Worm (Caenorhabditis elegans) whole organism, L1 larva: ENCODE data around the gene gldi-3.
A peak's percentile ranks its signal among the peaks of the same experiment; 100 is the strongest.

ENCODE experiments used
- C16A3.4 ChIP-seq: fragments of 150-350 bp; optimal IDR thresholded peaks from 2 replicates; lab custom pipeline; 2014; ENCODE audit warnings: missing biosample characterization, missing genetic modification characterization
- F16B12.6 ChIP-seq: fragments of 150-350 bp; optimal IDR thresholded peaks from 2 replicates; lab custom pipeline; 2014; ENCODE audit warnings: missing biosample characterization, missing genetic modification characterization
- Y116A8C.19 ChIP-seq: sonication (generic microtip); optimal IDR thresholded peaks from 2 replicates; lab custom pipeline; 2016; ENCODE audit warnings: missing compliant biosample characterization, missing genetic modification characterization, borderline replicate concordance
- blmp-1 ChIP-seq: fragments of 150-350 bp; optimal IDR thresholded peaks from 2 replicates; lab custom pipeline; 2014; ENCODE audit warnings: missing biosample characterization, missing genetic modification characterization
- ceh-63 ChIP-seq: fragments of 200-800 bp; sonication (Bioruptor generic); optimal IDR thresholded peaks from 2 replicates; lab custom pipeline; 2018; ENCODE audit warnings: mild to moderate bottlenecking, missing genetic modification characterization, missing compliant biosample characterization
- ceh-82 ChIP-seq, 3 experiments: fragments of 150-350 bp in 1 of 3; sonication (generic microtip) in 2 of 3; optimal IDR thresholded peaks; 2 replicates each; lab custom pipeline; 2014 to 2017; ENCODE audit warnings: missing biosample characterization in 3 of 3, missing genetic modification characterization in 3 of 3
- dsc-1 ChIP-seq: sonication (generic microtip); optimal IDR thresholded peaks from 2 replicates; lab custom pipeline; 2016; ENCODE audit warnings: mild to moderate bottlenecking, missing genetic modification characterization, missing compliant biosample characterization
- efl-1 ChIP-seq, 4 experiments: fragments of 150-350 bp; optimal IDR thresholded peaks in 3 of 4; peaks in 1 of 4; 1 replicate in 1 of 4; 2 replicates in 3 of 4; lab custom pipeline; 2014; ENCODE audit warnings: missing biosample characterization in 2 of 4, missing genetic modification characterization in 2 of 4, missing genetic modification reagents in 2 of 4
- fkh-8 ChIP-seq: sonication (generic microtip); optimal IDR thresholded peaks from 2 replicates; lab custom pipeline; 2016; ENCODE audit warnings: mild to moderate bottlenecking, missing genetic modification characterization, missing compliant biosample characterization
- grh-1 ChIP-seq: fragments of 200-800 bp; sonication (Bioruptor generic); IDR thresholded peaks from 2 replicates; pipeline ENCODE4 v1.3.6; 2022; ENCODE audit warnings: missing genetic modification reagents, missing genetic modification characterization, missing compliant biosample characterization
- hlh-17 ChIP-seq: fragments of 200-800 bp; sonication (Bioruptor generic); optimal IDR thresholded peaks from 2 replicates; lab custom pipeline; 2018; ENCODE audit warnings: missing genetic modification characterization, mild to moderate bottlenecking, missing compliant biosample characterization, moderate library complexity, borderline replicate concordance
- hpl-2 ChIP-seq: fragments of 150-350 bp; optimal IDR thresholded peaks from 2 replicates; lab custom pipeline; 2014; ENCODE audit warnings: missing biosample characterization, missing genetic modification reagents, missing genetic modification characterization
- jun-1 ChIP-seq: fragments of 150-350 bp; optimal IDR thresholded peaks from 2 replicates; lab custom pipeline; 2014; ENCODE audit warnings: missing biosample characterization, missing genetic modification reagents, missing genetic modification characterization
- lin-15B ChIP-seq: fragments of 150-350 bp; sonication (generic microtip); optimal IDR thresholded peaks from 3 replicates; lab custom pipeline; 2014; ENCODE audit warnings: missing biosample characterization, missing genetic modification characterization
- lin-39 ChIP-seq: fragments of 150-350 bp; optimal IDR thresholded peaks from 2 replicates; lab custom pipeline; 2014; ENCODE audit warnings: missing biosample characterization, missing genetic modification reagents, missing genetic modification characterization
- lir-3 ChIP-seq: sonication (generic microtip); optimal IDR thresholded peaks from 2 replicates; lab custom pipeline; 2016; ENCODE audit warnings: mild to moderate bottlenecking, missing genetic modification characterization, moderate library complexity, missing compliant biosample characterization; ENCODE audit not compliant: poor library complexity
- mab-9 ChIP-seq: fragments of 200-800 bp; sonication (Bioruptor generic); IDR thresholded peaks from 2 replicates; pipeline ENCODE4 v1.3.6; 2022; ENCODE audit warnings: missing genetic modification reagents, missing genetic modification characterization, missing compliant biosample characterization
- mef-2 ChIP-seq: fragments of 150-350 bp; optimal IDR thresholded peaks from 2 replicates; lab custom pipeline; 2014; ENCODE audit warnings: missing biosample characterization, missing genetic modification characterization
- nhr-19 ChIP-seq: fragments of 200-800 bp; sonication (Bioruptor generic); conservative IDR thresholded peaks from 2 replicates; pipeline ENCODE4 v1.3.6; 2022; ENCODE audit warnings: missing genetic modification characterization, missing compliant biosample characterization
- nhr-47 ChIP-seq: sonication (generic microtip); optimal IDR thresholded peaks from 2 replicates; lab custom pipeline; 2016; ENCODE audit warnings: mild to moderate bottlenecking, missing genetic modification characterization, moderate library complexity, missing compliant biosample characterization
- nhr-85 ChIP-seq: sonication (generic microtip); peaks from one replicate; lab custom pipeline; 2016; ENCODE audit warnings: missing genetic modification characterization, inconsistent platforms, missing compliant biosample characterization
- pqm-1 ChIP-seq: sonication (generic microtip); optimal IDR thresholded peaks from 3 replicates; lab custom pipeline; 2017; ENCODE audit warnings: missing biosample characterization, missing genetic modification characterization
- snu-23 ChIP-seq: sonication (generic microtip); optimal IDR thresholded peaks from 2 replicates; lab custom pipeline; 2016; ENCODE audit warnings: missing genetic modification characterization, missing compliant biosample characterization
- sup-37 ChIP-seq: fragments of 200-800 bp; sonication (Bioruptor generic); optimal IDR thresholded peaks from 2 replicates; lab custom pipeline; 2018; ENCODE audit warnings: mild to moderate bottlenecking, missing genetic modification characterization, missing compliant biosample characterization
- unc-30 ChIP-seq: sonication (generic microtip); optimal IDR thresholded peaks from 2 replicates; lab custom pipeline; 2017; ENCODE audit warnings: missing biosample characterization, missing genetic modification characterization
- unc-86 ChIP-seq: sonication (generic microtip); optimal IDR thresholded peaks from 2 replicates; lab custom pipeline; 2016; ENCODE audit warnings: missing genetic modification characterization, missing compliant biosample characterization
- unc-98 ChIP-seq: fragments of 200-800 bp; sonication (Bioruptor generic); IDR thresholded peaks from 2 replicates; pipeline ENCODE4 v1.3.6; 2022; ENCODE audit warnings: missing genetic modification characterization, missing compliant biosample characterization
- vab-15 ChIP-seq: sonication (generic microtip); optimal IDR thresholded peaks from 2 replicates; lab custom pipeline; 2017; ENCODE audit warnings: missing genotype, mild to moderate bottlenecking, missing genetic modification characterization, missing compliant biosample characterization
- ztf-4 ChIP-seq: fragments of 150-350 bp; optimal IDR thresholded peaks from 2 replicates; lab custom pipeline; 2014; ENCODE audit warnings: missing biosample characterization, missing genetic modification characterization

The gldi-3 gene

DNA sequence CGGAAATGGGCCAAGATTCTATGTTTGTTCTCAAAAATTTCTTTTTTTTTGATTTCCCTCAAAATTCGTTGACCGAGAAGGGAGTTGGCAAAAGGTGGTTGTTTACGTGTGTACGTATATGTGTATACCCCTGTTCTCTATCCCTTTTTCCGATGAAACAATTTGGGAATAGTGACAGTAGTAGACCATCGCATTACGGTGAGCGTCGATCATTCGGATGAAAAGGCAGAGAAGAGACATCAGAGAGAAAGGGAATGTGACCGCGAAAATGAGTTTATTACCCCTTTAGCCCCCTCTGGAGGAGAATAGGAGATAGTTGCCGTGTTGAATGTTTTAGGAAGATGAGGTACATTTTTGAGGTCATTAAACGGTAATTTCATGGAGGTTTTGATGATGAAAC, 19.9 kb downstream of the gldi-3 start (continued):
- TF ChIP-seq lir-3 (tag; lab: Kevin White, UChicago): no peak

ce11 chrII:9258566-9258965, 21.3 kb downstream of the gldi-3 start:
- TF ChIP-seq unc-86: no peak
- TF ChIP-seq F16B12.6 (tag; lab: Kevin White, UChicago): no peak
- no peak for TF ChIP-seq Y116A8C.19 (tag; lab: Kevin White, UChicago)
- no peak for TF ChIP-seq lir-3 (tag; lab: Kevin White, UChicago)
- no peak for TF ChIP-seq nhr-47 (tag; lab: Kevin White, UChicago)
- TF ChIP-seq vab-15 (tag; lab: Kevin White, UChicago): no peak
- peak; percentile 46 for TF ChIP-seq nhr-85
- TF ChIP-seq pqm-1 (tag; lab: Kevin White, UChicago): no peak

DNA sequence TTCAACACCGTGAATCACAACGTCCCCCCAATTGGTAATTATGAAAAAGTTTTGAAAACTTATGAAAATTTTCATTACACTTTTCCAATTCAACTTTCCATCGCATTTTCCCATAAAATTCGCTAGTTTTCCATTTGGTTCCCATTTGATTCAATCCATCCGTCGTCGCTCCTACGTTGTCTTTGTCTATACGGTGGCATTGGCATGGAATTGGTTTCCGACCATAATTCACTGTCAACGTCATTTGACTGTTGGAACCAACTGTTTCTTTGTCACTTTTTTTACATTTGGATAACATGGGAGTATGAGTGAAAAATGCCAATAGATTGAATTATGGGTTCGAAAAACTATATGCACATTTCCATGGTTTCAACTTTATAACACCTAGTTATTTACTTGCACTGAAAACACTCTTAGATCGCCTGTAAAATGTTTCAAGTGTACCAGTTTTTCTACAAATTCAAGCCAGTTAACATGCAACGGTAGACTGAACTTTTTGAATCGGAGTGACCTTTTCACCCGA, 21.8 kb downstream of the gldi-3 start:
- TF ChIP-seq nhr-19 (GFP tag; lab: Robert Waterston, UW) (no peak), dsc-1 (peak; percentile 45), efl-1 (optimal IDR thresholded peaks at IDR 0.05; lab: Kevin White, UChicago) (no peak), efl-1 (GFP tag; optimal IDR thresholded peaks at IDR 0.05 in 1 of 2; lab: Kevin White, UChicago) (peak in 1 of 2 experiments; percentile 33), blmp-1 (tag; lab: Kevin White, UChicago) (peak; percentile 41), ceh-63 (GFP tag; lab: Kevin White, UChicago) (no peak), grh-1 (GFP tag; lab: Robert Waterston, UW) (no peak)

- no peak for TF ChIP-seq hpl-2 (GFP tag; lab: Kevin White, UChicago)
- no peak for TF ChIP-seq unc-30 (tag; lab: Kevin White, UChicago)
- TF ChIP-seq lin-15B (tag; lab: Kevin White, UChicago): no peak
- no peak for TF ChIP-seq lin-39
- TF ChIP-seq jun-1 (tag; lab: Kevin White, UChicago): no peak
- TF ChIP-seq ztf-4 (tag; lab: Kevin White, UChicago): no peak
- no peak for TF ChIP-seq C16A3.4 (tag; lab: Kevin White, UChicago)
Measured at ce11 chrII:9254187-9254586, 25.7 kb downstream of the gldi-3 start, which contains the start of gene nlp-82. Gene nlp-82, minus strand, starts transcription at chrII:9254287.

- TF ChIP-seq nhr-85 (peak; percentile 81), blmp-1 (tag; lab: Kevin White, UChicago) (peak; percentile 77), snu-23 (GFP tag; lab: Kevin White, UChicago) (no peak), fkh-8 (no peak), ceh-82 (tag; optimal IDR thresholded peaks at IDR 0.05; lab: Kevin White, UChicago) (no peak), hlh-17 (GFP tag; lab: Kevin White, UChicago) (no peak)
Measured at ce11 chrII:9251529-9251928, 28.4 kb downstream of the gldi-3 start.

- no peak for TF ChIP-seq mab-9 (GFP tag; lab: Robert Waterston, UW)
- TF ChIP-seq sup-37: no peak
- no peak for TF ChIP-seq unc-98 (GFP tag; lab: Robert Waterston, UW)
Measured at ce11 chrII:9250422-9250821, 29.5 kb downstream of the gldi-3 start, which contains the start of gene T26C5.4. Gene T26C5.4, minus strand, starts transcription at chrII:9250522.

DNA sequence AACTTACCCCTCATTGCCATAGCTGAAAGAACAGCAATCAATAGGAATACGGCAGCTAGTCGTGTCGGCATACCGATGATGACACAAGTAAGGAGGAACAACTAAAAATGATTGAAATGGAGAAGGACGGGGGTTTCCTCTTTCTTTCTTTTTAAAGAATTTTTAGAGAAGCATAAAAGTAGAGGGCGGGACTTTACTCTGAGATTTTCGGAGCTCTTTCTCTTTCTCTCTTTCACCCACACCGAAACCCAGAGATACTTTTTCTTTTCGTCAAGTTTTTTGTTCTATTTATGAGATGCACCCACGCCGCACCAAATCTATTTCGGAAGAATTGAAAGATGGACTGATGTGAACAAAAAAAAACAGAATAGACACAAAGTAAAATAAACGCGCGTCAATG, 33.2 kb downstream of the gldi-3 start, which contains the start of gene T26C5.5:
Gene T26C5.5 (minus strand): TSS at position 101 of the 400 bp plus-strand sequence.
- TF ChIP-seq dsc-1: no peak
- no peak for TF ChIP-seq sup-37
- TF ChIP-seq mef-2 (tag; lab: Kevin White, UChicago): no peak
- no peak for TF ChIP-seq hlh-17 (GFP tag; lab: Kevin White, UChicago)
